Fruit fly (Drosophila melanogaster) whole organism, pupa: ENCODE measurements around the gene comm2.

ENCODE experiments used
- CG10348 ChIP-seq: fragments of 200-800 bp; sonication (Bioruptor generic); IDR thresholded peaks from 2 replicates; pipeline ENCODE4 v1.3.6; 2022; ENCODE audit warnings: missing biosample characterization, missing genetic modification characterization
- CG12605 ChIP-seq: fragments of 200-800 bp; sonication (Bioruptor generic); IDR thresholded peaks from 2 replicates; pipeline ENCODE4 v1.3.6; 2022; ENCODE audit warnings: missing biosample characterization, missing genetic modification characterization
- CG13204 ChIP-seq: fragments of 200-800 bp; sonication (Bioruptor generic); optimal IDR thresholded peaks from 2 replicates; lab custom pipeline; 2018; ENCODE audit warnings: missing biosample characterization, mild to moderate bottlenecking, missing genetic modification characterization, moderate library complexity
- CG14655 ChIP-seq: fragments of 200-800 bp; sonication (Bioruptor generic); optimal IDR thresholded peaks from 3 replicates; lab custom pipeline; 2017; ENCODE audit warnings: mild to moderate bottlenecking, missing biosample characterization, missing genetic modification reagents, missing genetic modification characterization
- CG15710 ChIP-seq: fragments of 200-800 bp; sonication (Bioruptor generic); optimal IDR thresholded peaks from 2 replicates; lab custom pipeline; 2018; ENCODE audit warnings: missing biosample characterization, mild to moderate bottlenecking, missing genetic modification characterization, moderate library complexity
- CG17806 ChIP-seq: fragments of 200-800 bp; sonication (Bioruptor generic); optimal IDR thresholded peaks from 2 replicates; lab custom pipeline; 2018; ENCODE audit warnings: missing biosample characterization, mild to moderate bottlenecking, missing genetic modification characterization, moderate library complexity
- CG32121 ChIP-seq: fragments of 200-800 bp; sonication (Bioruptor generic); IDR thresholded peaks from 2 replicates; pipeline ENCODE4 v1.3.6; 2022; ENCODE audit warnings: missing biosample characterization, missing genetic modification characterization
- CG34367 ChIP-seq: fragments of 200-800 bp; sonication (Bioruptor generic); optimal IDR thresholded peaks from 2 replicates; lab custom pipeline; 2018; ENCODE audit warnings: missing biosample characterization, mild to moderate bottlenecking, missing genetic modification characterization
- CG4496 ChIP-seq: fragments of 200-800 bp; sonication (Bioruptor generic); IDR thresholded peaks from 3 replicates; pipeline ENCODE4 v1.3.6; 2022; ENCODE audit warnings: missing biosample characterization, missing genetic modification characterization
- CG8159 ChIP-seq: fragments of 200-800 bp; sonication (Bioruptor generic); optimal IDR thresholded peaks from 3 replicates; lab custom pipeline; 2018; ENCODE audit warnings: missing biosample characterization, mild to moderate bottlenecking, missing genetic modification characterization, moderate library complexity
- CG8301 ChIP-seq: fragments of 200-800 bp; sonication (Bioruptor generic); optimal IDR thresholded peaks from 2 replicates; lab custom pipeline; 2018; ENCODE audit warnings: missing biosample characterization, mild to moderate bottlenecking, missing genetic modification characterization
- CG9948 ChIP-seq: fragments of 200-800 bp; sonication (Bioruptor generic); optimal IDR thresholded peaks from 2 replicates; lab custom pipeline; 2018; ENCODE audit warnings: missing biosample characterization, mild to moderate bottlenecking, missing genetic modification characterization, moderate library complexity
- D1 ChIP-seq: fragments of 200-800 bp; sonication (Bioruptor generic); optimal IDR thresholded peaks from 2 replicates; lab custom pipeline; 2018; ENCODE audit warnings: missing biosample characterization, mild to moderate bottlenecking, missing genetic modification characterization, moderate library complexity
- EcR ChIP-seq: fragments of 200-800 bp; sonication (Bioruptor generic); optimal IDR thresholded peaks from 3 replicates; lab custom pipeline; 2019; ENCODE audit warnings: missing biosample characterization, missing genetic modification characterization, mild to moderate bottlenecking, moderate library complexity, missing genetic modification reagents
- Ets98B ChIP-seq: fragments of 200-800 bp; sonication (Bioruptor generic); IDR thresholded peaks from 2 replicates; pipeline ENCODE4 v1.3.6; 2022; ENCODE audit warnings: missing biosample characterization, missing genetic modification characterization
- Pif1A ChIP-seq: fragments of 200-800 bp; sonication (Bioruptor generic); optimal IDR thresholded peaks from 3 replicates; lab custom pipeline; 2016; ENCODE audit warnings: missing biosample characterization, missing genetic modification characterization
- Pif1B ChIP-seq: fragments of 200-800 bp; sonication (Bioruptor generic); optimal IDR thresholded peaks from 3 replicates; lab custom pipeline; 2016; ENCODE audit warnings: missing biosample characterization, missing genetic modification characterization
- Snoo ChIP-seq: fragments of 200-800 bp; sonication (Bioruptor generic); optimal IDR thresholded peaks from 3 replicates; lab custom pipeline; 2017; ENCODE audit warnings: missing biosample characterization, mild to moderate bottlenecking, missing genetic modification characterization, inconsistent platforms
- fd96Ca ChIP-seq: fragments of 200-800 bp; sonication (Bioruptor generic); IDR thresholded peaks from 3 replicates; pipeline ENCODE4 v1.3.6; 2022; ENCODE audit warnings: missing biosample characterization, missing genetic modification characterization
- gl ChIP-seq: fragments of 200-800 bp; sonication (Bioruptor generic); optimal IDR thresholded peaks from 2 replicates; lab custom pipeline; 2018; ENCODE audit warnings: missing biosample characterization, mild to moderate bottlenecking, missing genetic modification characterization
- rn ChIP-seq: fragments of 200-800 bp; sonication (Bioruptor generic); IDR thresholded peaks from 2 replicates; pipeline ENCODE4 v1.3.6; 2022; ENCODE audit warnings: missing biosample characterization, missing genetic modification characterization

Gene comm2

dm6 chr3L:15692388-15692787 is 7.3 kb downstream of the comm2 start:
- TF ChIP-seq CG8159 (no peak), CG15710 (tag; lab: Kevin White, UChicago) (no peak), CG4496 (no peak), CG8301 (tag; lab: Kevin White, UChicago) (no peak), CG17806 (no peak), fd96Ca (no peak), Snoo (tag; lab: Kevin White, UChicago) (no peak), CG10348 (GFP tag; lab: Robert Waterston, UW) (no peak), Pif1A (GFP tag; lab: Kevin White, UChicago) (no peak), Ets98B (no peak), CG9948 (tag; lab: Kevin White, UChicago) (no peak), gl (no peak)

dm6 chr3L:15691968-15692367 is 7.7 kb downstream of the comm2 start, which contains the start of gene CG34451:
Gene CG34451 (minus strand): TSS chr3L:15692068.
- TF ChIP-seq rn (GFP tag; lab: Robert Waterston, UW) (no peak), CG14655 (GFP tag; lab: Kevin White, UChicago) (no peak), CG9948 (tag; lab: Kevin White, UChicago) (no peak), gl (no peak), Snoo (tag; lab: Kevin White, UChicago) (no peak), Ets98B (no peak), CG10348 (GFP tag; lab: Robert Waterston, UW) (no peak), D1 (tag; lab: Kevin White, UChicago) (no peak)

- TF ChIP-seq EcR (GFP tag; lab: Kevin White, UChicago) (peak; percentile 39), CG9948 (tag; lab: Kevin White, UChicago) (no peak)
Observed at dm6 chr3L:15690711-15691591, 8.7 kb downstream of the comm2 start.

dm6 chr3L:15689518-15689917 is 10.1 kb downstream of the comm2 start:
- no peak for TF ChIP-seq CG13204 (GFP tag; lab: Kevin White, UChicago)
- TF ChIP-seq D1 (tag; lab: Kevin White, UChicago), result no peak
- TF ChIP-seq Snoo (tag; lab: Kevin White, UChicago), result no peak
- no peak for TF ChIP-seq CG8159
- no peak for TF ChIP-seq EcR (GFP tag; lab: Kevin White, UChicago)
- no peak for TF ChIP-seq gl
- no peak for TF ChIP-seq CG9948 (tag; lab: Kevin White, UChicago)
- no peak for TF ChIP-seq CG34367 (tag; lab: Kevin White, UChicago)
- TF ChIP-seq CG8301 (tag; lab: Kevin White, UChicago), result no peak
- TF ChIP-seq CG12605, result no peak
- TF ChIP-seq fd96Ca, result no peak
- no peak for TF ChIP-seq rn (GFP tag; lab: Robert Waterston, UW)

- no peak for TF ChIP-seq CG12605
- no peak for TF ChIP-seq EcR (GFP tag; lab: Kevin White, UChicago)
- no peak for TF ChIP-seq gl
- no peak for TF ChIP-seq CG15710 (tag; lab: Kevin White, UChicago)
- TF ChIP-seq CG14655 (GFP tag; lab: Kevin White, UChicago), result no peak
- no peak for TF ChIP-seq CG8159
- no peak for TF ChIP-seq Pif1B (GFP tag; lab: Kevin White, UChicago)
- TF ChIP-seq CG17806, result no peak
- TF ChIP-seq CG13204 (GFP tag; lab: Kevin White, UChicago), result no peak
- TF ChIP-seq rn (GFP tag; lab: Robert Waterston, UW), result no peak
- TF ChIP-seq CG9948 (tag; lab: Kevin White, UChicago), result no peak
- no peak for TF ChIP-seq CG32121 (GFP tag; lab: Robert Waterston, UW)
- no peak for TF ChIP-seq CG8301 (tag; lab: Kevin White, UChicago)
- TF ChIP-seq CG10348 (GFP tag; lab: Robert Waterston, UW), result no peak
- TF ChIP-seq Ets98B, result no peak
- TF ChIP-seq Pif1A (GFP tag; lab: Kevin White, UChicago), result no peak
Observed at dm6 chr3L:15687802-15688201, 11.8 kb downstream of the comm2 start, which contains the start of gene CG34452. Gene CG34452 (minus strand): TSS chr3L:15687902.

- TF ChIP-seq CG13204 (GFP tag; lab: Kevin White, UChicago), result peak; percentile 51
- no peak for TF ChIP-seq CG4496
- TF ChIP-seq Snoo (tag; lab: Kevin White, UChicago), result no peak
- TF ChIP-seq, all 21 proteins: peak for 1
Observed at dm6 chr3L:15684017-15684416, 15.6 kb downstream of the comm2 start.

dm6 chr3L:15683345-15683922 is 16.2 kb downstream of the comm2 start, which contains the start of the genes CG7579 and Pgant8:
Gene CG7579 (minus strand): TSS chr3L:15683445.
Gene Pgant8 (plus strand): TSS chr3L:15683872.
- no peak for TF ChIP-seq rn (GFP tag; lab: Robert Waterston, UW)
- no peak for TF ChIP-seq CG17806
- TF ChIP-seq CG15710 (tag; lab: Kevin White, UChicago), result no peak
- TF ChIP-seq gl, result no peak
- TF ChIP-seq CG12605, result no peak
- TF ChIP-seq CG13204 (GFP tag; lab: Kevin White, UChicago), result no peak
- TF ChIP-seq, all 21 proteins: peak for 0
